Worm (Caenorhabditis elegans) whole organism, young adult: ENCODE results near the gene arrd-6.

Experiments
- F23B12.7 ChIP-seq: sonication (generic microtip); optimal IDR thresholded peaks from 2 replicates; lab custom pipeline; 2017; ENCODE audit warnings: missing genetic modification characterization, mild to moderate bottlenecking, missing compliant biosample characterization, antibody characterized with exemption, moderate library complexity; ENCODE audit not compliant: insufficient read depth
- ama-1 ChIP-seq, 3 experiments: fragments of 150-350 bp in 1 of 3; sonication (generic microtip) in 2 of 3; optimal IDR thresholded peaks; 2 replicates each; lab custom pipeline; 2014 to 2018; ENCODE audit warnings: missing biosample characterization in 2 of 3, missing genetic modification characterization in 2 of 3, missing genetic modification reagents in 2 of 3
- attf-3 ChIP-seq: fragments of 200-800 bp; sonication (Bioruptor generic); conservative IDR thresholded peaks from 2 replicates; pipeline ENCODE4 v1.3.6; 2022; ENCODE audit warnings: missing genetic modification reagents, missing genetic modification characterization, missing compliant biosample characterization
- ccch-3 ChIP-seq: fragments of 200-800 bp; sonication (Bioruptor generic); optimal IDR thresholded peaks from 2 replicates; lab custom pipeline; 2018; ENCODE audit warnings: mild to moderate bottlenecking, missing genetic modification characterization, missing compliant biosample characterization
- die-1 ChIP-seq: sonication (generic microtip); optimal IDR thresholded peaks from 2 replicates; lab custom pipeline; 2016; ENCODE audit warnings: missing genotype, mild to moderate bottlenecking, missing genetic modification characterization, missing compliant biosample characterization
- repo-1 ChIP-seq: sonication (generic microtip); optimal IDR thresholded peaks from 2 replicates; lab custom pipeline; 2017; ENCODE audit warnings: mild to moderate bottlenecking, missing genetic modification characterization, missing compliant biosample characterization
- rpc-1 ChIP-seq, 2 experiments: fragments of 150-350 bp in 1 of 2; sonication (generic microtip) in 1 of 2; optimal IDR thresholded peaks; 2 replicates each; lab custom pipeline; 2014 to 2018; ENCODE audit warnings: missing biosample characterization in 1 of 2, missing genetic modification characterization in 1 of 2, missing genetic modification reagents in 1 of 2, missing genotype in 1 of 2
- snpc-4 ChIP-seq, 5 experiments: fragments of 150-350 bp in 1 of 5; sonication (generic microtip) in 4 of 5; optimal IDR thresholded peaks; 2 replicates each; lab custom pipeline; 2014 to 2018; ENCODE audit warnings: missing genetic modification characterization in 5 of 5, missing biosample characterization in 3 of 5, antibody characterized with exemption in 2 of 5, mild to moderate bottlenecking in 2 of 5, missing compliant biosample characterization in 2 of 5, missing genotype in 2 of 5, moderate library complexity in 2 of 5, missing genetic modification reagents in 1 of 5

- TF ChIP-seq die-1 (tag; lab: Kevin White, UChicago): no peak
- no peak for TF ChIP-seq ccch-3
- TF ChIP-seq F23B12.7 (tag; lab: Kevin White, UChicago): no peak
- no peak for TF ChIP-seq snpc-4 (GFP tag; optimal IDR thresholded peaks at IDR 0.05; lab: Kevin White, UChicago)
- TF ChIP-seq snpc-4 (tag; optimal IDR thresholded peaks at IDR 0.05; lab: Kevin White, UChicago): no peak
- no peak for TF ChIP-seq ama-1 (optimal IDR thresholded peaks at IDR 0.05; lab: Kevin White, UChicago)
- no peak for TF ChIP-seq ama-1 (GFP tag; optimal IDR thresholded peaks at IDR 0.05; lab: Kevin White, UChicago)
- no peak for TF ChIP-seq repo-1 (tag; lab: Kevin White, UChicago)
- TF ChIP-seq rpc-1 (optimal IDR thresholded peaks at IDR 0.05; lab: Kevin White, UChicago): no peak
- no peak for TF ChIP-seq rpc-1 (tag; optimal IDR thresholded peaks at IDR 0.05; lab: Kevin White, UChicago)
- TF ChIP-seq attf-3 (GFP tag; lab: Robert Waterston, UW): no peak
These were observed 13.6 kb downstream of the arrd-6 start for ce11 chrII:11156160-11156559.
